Fruit fly (Drosophila melanogaster) S2 (cell line): ENCODE data around the gene CG1288.

ENCODE experiments used
- CG8478 ChIP-seq: fragments of >200 bp; optimal IDR thresholded peaks from 2 replicates; lab custom pipeline; 2018
- CTCF ChIP-seq, 2 experiments: fragments of >200 bp; optimal IDR thresholded peaks; 2 replicates each; lab custom pipeline; 2018

DNA sequence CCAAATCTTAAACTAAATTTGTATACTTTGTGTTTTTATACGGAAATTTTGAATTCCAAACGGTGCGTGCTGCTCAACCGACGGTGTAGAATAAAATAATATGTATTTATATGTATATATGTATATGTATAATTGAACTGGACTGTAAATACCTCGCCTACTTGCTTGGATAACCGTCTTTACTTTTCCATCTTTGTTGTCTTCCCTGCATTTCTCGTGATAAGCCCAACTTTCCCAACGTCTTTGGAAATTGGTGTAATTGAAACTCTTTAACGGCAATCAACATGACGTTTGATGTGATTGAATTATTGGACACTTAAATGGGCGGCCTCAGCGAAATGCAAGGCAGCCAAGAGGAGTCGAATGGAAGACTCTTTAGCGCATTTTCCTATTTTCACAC lies at the start of gene CG1288:
- TF ChIP-seq CG8478 (lab: Kevin White, UChicago) (no peak), CTCF (optimal IDR thresholded peaks at IDR 0.05; lab: Kevin White, UChicago) (no peak)
